Fruit fly (Drosophila melanogaster): ENCODE results near the gene Npc2b.

Gene Npc2b

DNA sequence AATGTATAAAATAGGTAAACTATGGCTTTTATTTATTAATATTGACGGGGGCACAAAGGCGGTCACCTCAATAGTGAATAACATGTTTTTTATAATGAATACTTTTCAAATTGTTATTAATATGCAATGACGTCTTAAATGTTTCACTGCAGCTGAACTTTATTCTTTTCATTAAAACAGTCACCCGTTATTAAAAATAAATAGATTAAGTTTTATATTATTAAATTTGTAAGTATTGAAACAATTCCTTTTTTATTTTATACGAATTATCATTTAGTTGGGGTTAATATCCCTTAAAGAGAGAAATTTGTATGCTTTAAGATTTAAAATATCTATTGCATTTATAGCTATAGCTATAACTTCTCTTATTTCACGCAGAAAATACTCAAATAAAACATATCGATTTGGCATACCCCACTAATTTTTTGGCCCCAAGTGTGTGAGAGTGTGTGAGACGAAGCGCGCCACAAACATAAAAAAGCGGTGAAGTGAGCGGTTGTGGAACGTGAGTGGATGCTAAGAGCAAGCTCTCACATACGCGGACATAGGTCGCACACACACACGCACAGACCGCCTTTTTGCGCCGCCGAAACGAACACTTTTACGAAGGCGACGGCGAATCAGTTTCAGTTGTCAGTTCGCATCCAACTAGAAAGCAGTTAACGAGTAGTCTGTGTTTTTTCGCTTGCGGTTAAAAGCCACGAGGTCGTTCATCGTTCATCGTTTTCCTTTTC is 32.8 kb upstream of the Npc2b start, which contains the start of gene foxo:
foxo (plus strand) TSS at position 626 of the 734 bp plus-strand sequence.
- no peak for TF ChIP-seq CG7786 (GFP tag; optimal IDR thresholded peaks at IDR 0.05)
- TF ChIP-seq gfzf (GFP tag; optimal IDR thresholded peaks at IDR 0.05), result no peak
- TF ChIP-seq da (GFP tag; optimal IDR thresholded peaks at IDR 0.05), result no peak
- no peak for TF ChIP-seq NC2β (GFP tag; optimal IDR thresholded peaks at IDR 0.05)
- no peak for TF ChIP-seq CG1647 (GFP tag; optimal IDR thresholded peaks at IDR 0.05)
- no peak; the same call in none of the 2 replicates for TF ChIP-seq E2f1 (GFP tag; IDR thresholded peaks at IDR 0.05)
- no peak for TF ChIP-seq trh (GFP tag; optimal IDR thresholded peaks at IDR 0.05)
- TF ChIP-seq Gug (GFP tag; IDR thresholded peaks at IDR 0.05), result no peak; the same call in 3 of the 4 replicates
- peak; percentile 82 for TF ChIP-seq Med (GFP tag)
- TF ChIP-seq croc (GFP tag; conservative IDR thresholded peaks at IDR 0.05), result peak; percentile 46; the same call in 2 of the 3 replicates
- TF ChIP-seq ap (GFP tag; IDR thresholded peaks at IDR 0.05), result no peak; the same call in 1 of the 2 replicates
- peak; percentile 20 for TF ChIP-seq pnt (GFP tag; optimal IDR thresholded peaks at IDR 0.05)
- 0 out of 3 replicates have a peak, but pooled peaks have one; percentile 24 for TF ChIP-seq ase (GFP tag; IDR thresholded peaks at IDR 0.05)
- TF ChIP-seq Eip74EF (GFP tag; optimal IDR thresholded peaks at IDR 0.05), result peak in 1 of 2 experiments; percentile 92
- peak; percentile 14 for TF ChIP-seq oc (tag; optimal IDR thresholded peaks at IDR 0.05)
- peak; percentile 77 for TF ChIP-seq CG1233 (GFP tag; optimal IDR thresholded peaks at IDR 0.05)
- TF ChIP-seq CG7271 (tag; optimal IDR thresholded peaks at IDR 0.05), result no peak
- peak; percentile 81 for TF ChIP-seq fd96Cb (tag; optimal IDR thresholded peaks at IDR 0.05)
- no peak for TF ChIP-seq CG15073 (GFP tag; optimal IDR thresholded peaks at IDR 0.05)
- peak; percentile 83 for TF ChIP-seq Fer3 (tag; optimal IDR thresholded peaks at IDR 0.05)
- TF ChIP-seq HLHmδ (GFP tag; optimal IDR thresholded peaks at IDR 0.05), result peak; percentile 41
- TF ChIP-seq pho (GFP tag; optimal IDR thresholded peaks at IDR 0.05), result no peak
- TF ChIP-seq Hmx (GFP tag; optimal IDR thresholded peaks at IDR 0.05), result no peak
- TF ChIP-seq vvl (GFP tag; IDR thresholded peaks at IDR 0.05), result peak; percentile 53
- TF ChIP-seq pfk (GFP tag; optimal IDR thresholded peaks at IDR 0.05), result peak; percentile 58
- TF ChIP-seq trem (tag; optimal IDR thresholded peaks at IDR 0.05), result peak; percentile 60
- peak; percentile 69; the same call in 1 of the 2 replicates for TF ChIP-seq lmd (GFP tag; IDR thresholded peaks at IDR 0.05)
- TF ChIP-seq Hsf (GFP tag; optimal IDR thresholded peaks at IDR 0.05), result peak; percentile 21
- peak; percentile 70 for TF ChIP-seq tio (GFP tag; optimal IDR thresholded peaks at IDR 0.05)
- no peak for TF ChIP-seq CG17612 (GFP tag; IDR thresholded peaks at IDR 0.05)
- TF ChIP-seq kay (GFP tag; optimal IDR thresholded peaks at IDR 0.05), result peak; percentile 6
- TF ChIP-seq aop (GFP tag; IDR thresholded peaks at IDR 0.05), result no peak
- TF ChIP-seq CG17359 (tag; optimal IDR thresholded peaks at IDR 0.05), result peak; percentile 83
- TF ChIP-seq nerfin-1 (tag; optimal IDR thresholded peaks at IDR 0.05), result peak; percentile 80
- TF ChIP-seq CG18764 (GFP tag; optimal IDR thresholded peaks at IDR 0.05), result peak; percentile 15
- TF ChIP-seq CG14965 (GFP tag; optimal IDR thresholded peaks at IDR 0.05; ENCODE audit: borderline replicate concordance), result no peak
- TF ChIP-seq Vsx1 (GFP tag; optimal IDR thresholded peaks at IDR 0.05), result peak; percentile 73
- TF ChIP-seq CG16779 (GFP tag; IDR thresholded peaks at IDR 0.05), result no peak
- no peak for TF ChIP-seq Rx (GFP tag; IDR thresholded peaks at IDR 0.05)
- TF ChIP-seq CG6254 (GFP tag; optimal IDR thresholded peaks at IDR 0.05), result peak; percentile 74
- TF ChIP-seq Hey (tag; optimal IDR thresholded peaks at IDR 0.05), result no peak
- TF ChIP-seq Scr (GFP tag; IDR thresholded peaks at IDR 0.05; ENCODE audit: partially characterized antibody), result no peak
- TF ChIP-seq TFAM (GFP tag; optimal IDR thresholded peaks at IDR 0.05), result no peak
- peak; percentile 95 for TF ChIP-seq CG31441 (GFP tag; IDR thresholded peaks at IDR 0.05)
- TF ChIP-seq crp (GFP tag; optimal IDR thresholded peaks at IDR 0.05), result peak in 1 of 2 experiments; percentile 10
- TF ChIP-seq CG11085 (GFP tag; IDR thresholded peaks at IDR 0.05), result no peak
- peak; percentile 53 for TF ChIP-seq CG12942 (GFP tag; optimal IDR thresholded peaks at IDR 0.05)
- TF ChIP-seq Side (GFP tag; optimal IDR thresholded peaks at IDR 0.05), result no peak
- TF ChIP-seq CG7928 (GFP tag; optimal IDR thresholded peaks at IDR 0.05), result no peak

Data from whole organism, embryonic.